Worm (Caenorhabditis elegans) whole organism, L4/young adult: ENCODE measurements around the gene ram-5.

ENCODE experiments used
- W03F9.2 ChIP-seq: fragments of 150-350 bp; optimal IDR thresholded peaks from 2 replicates; lab custom pipeline; 2014; ENCODE audit warnings: missing biosample characterization, missing genetic modification characterization
- him-1 ChIP-seq: sonication (generic microtip); optimal IDR thresholded peaks from 2 replicates; lab custom pipeline; 2016; ENCODE audit warnings: missing genotype, missing genetic modification reagents, missing genetic modification characterization, missing compliant biosample characterization

DNA sequence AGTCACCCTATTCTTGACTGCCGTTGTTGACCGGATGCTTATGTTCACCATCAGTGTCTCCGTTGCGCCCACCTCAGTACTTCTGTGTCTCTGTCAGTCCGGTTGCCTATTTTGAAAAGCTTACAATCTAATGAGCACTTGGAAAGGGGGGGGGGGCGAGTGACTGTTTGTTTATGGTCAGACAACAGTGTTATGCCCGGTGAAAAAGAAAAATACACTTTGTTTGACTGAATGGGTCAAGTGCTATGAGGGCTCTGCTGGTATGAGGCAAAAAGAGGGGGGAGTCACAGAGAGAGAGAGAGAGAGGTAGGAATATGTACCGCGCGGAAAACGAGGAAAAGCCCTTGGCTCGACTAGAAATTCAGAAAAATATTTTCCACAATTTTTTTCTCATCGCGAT lies 21.3 kb downstream of the ram-5 start:
- TF ChIP-seq him-1 (no peak), W03F9.2 (tag; lab: Kevin White, UChicago) (no peak)
